Worm (Caenorhabditis elegans): ENCODE data around the gene lgc-4.

Gene lgc-4

DNA sequence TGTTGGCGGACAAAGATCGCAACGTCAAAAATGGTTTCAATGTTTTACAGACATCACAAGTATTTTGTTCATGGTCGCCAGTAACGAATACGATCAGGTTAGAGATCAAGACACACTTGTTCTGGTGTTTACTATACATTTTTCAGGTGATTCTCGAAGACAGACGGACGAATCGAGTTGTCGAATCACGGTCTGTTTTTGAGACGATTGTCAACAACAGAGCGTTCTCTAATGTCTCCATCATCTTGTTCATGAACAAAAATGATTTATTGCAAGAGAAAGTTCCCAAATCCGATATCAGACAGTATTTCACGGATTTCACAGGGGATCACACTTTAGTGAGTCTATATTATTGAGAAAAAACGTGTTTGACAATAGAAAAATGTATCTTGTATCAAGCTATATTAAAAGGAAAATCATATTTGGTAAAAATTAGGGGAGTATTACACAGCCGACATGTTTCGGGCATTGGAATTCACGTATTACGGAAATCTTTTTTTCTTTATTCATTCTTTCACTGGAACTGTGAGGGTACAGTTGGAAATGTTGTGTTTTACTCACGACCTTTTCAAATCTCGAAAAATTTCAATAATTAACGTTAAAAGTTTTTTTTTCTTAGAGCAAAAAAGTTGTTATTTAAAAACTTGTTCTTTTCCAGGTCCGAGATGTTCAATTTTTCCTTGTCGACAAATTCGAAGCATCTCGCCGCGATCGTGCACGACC lies 6.2 kb upstream of the lgc-4 start:
- TF ChIP-seq dao-5 (tag; optimal IDR thresholded peaks at IDR 0.05): no peak
- no peak for TF ChIP-seq him-1 (tag; optimal IDR thresholded peaks at IDR 0.05)
- TF ChIP-seq W03F9.2 (tag; optimal IDR thresholded peaks at IDR 0.05): no peak

DNA sequence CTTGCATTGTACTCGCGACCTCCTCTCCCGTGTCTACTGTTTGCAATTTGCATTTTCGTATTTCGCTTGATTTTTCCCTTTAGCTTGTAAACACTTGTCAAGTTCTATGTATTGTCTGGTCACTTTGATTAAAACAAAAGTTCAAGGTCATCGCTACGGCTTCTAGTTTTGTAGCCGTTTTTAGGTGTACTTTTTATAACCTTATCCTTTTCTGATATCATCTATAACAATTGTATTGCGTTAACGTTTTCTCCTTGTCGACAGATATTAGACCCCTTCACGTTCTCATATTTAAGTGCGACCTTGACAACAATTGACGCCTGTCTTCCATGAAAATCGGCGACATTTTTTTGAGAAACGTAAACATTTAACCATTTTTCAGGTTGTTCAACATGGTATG lies 4.6 kb upstream of the lgc-4 start:
- no peak for TF ChIP-seq dao-5 (tag; optimal IDR thresholded peaks at IDR 0.05)
- no peak for TF ChIP-seq him-1 (tag; optimal IDR thresholded peaks at IDR 0.05)
- no peak for TF ChIP-seq W03F9.2 (tag; optimal IDR thresholded peaks at IDR 0.05)

DNA sequence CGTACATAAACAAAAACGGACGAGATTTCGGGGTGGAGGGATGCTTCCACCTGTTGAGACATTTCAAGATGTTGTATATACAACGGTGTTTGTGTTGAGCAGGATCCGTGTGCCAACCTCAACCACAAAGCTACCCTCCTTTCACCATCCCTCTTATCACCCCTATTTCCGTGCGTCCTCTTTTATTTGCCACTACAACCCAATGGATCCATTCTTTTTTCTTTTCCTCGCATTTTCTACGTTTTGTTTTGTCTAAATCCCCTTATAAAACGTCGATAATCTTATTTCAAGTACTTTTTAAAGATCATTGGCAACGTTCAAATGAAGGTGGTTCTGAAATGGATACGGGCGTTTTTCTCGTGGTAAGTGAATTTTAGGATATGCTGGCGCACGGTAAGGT lies 1.2 kb upstream of the lgc-4 start, which contains the start of gene gpa-12:
Gene gpa-12, plus strand, starts transcription at position 301 of the 400 bp plus-strand sequence.
- TF ChIP-seq dao-5 (tag; optimal IDR thresholded peaks at IDR 0.05) (no peak), him-1 (tag; optimal IDR thresholded peaks at IDR 0.05) (no peak), W03F9.2 (tag; optimal IDR thresholded peaks at IDR 0.05) (no peak)

DNA sequence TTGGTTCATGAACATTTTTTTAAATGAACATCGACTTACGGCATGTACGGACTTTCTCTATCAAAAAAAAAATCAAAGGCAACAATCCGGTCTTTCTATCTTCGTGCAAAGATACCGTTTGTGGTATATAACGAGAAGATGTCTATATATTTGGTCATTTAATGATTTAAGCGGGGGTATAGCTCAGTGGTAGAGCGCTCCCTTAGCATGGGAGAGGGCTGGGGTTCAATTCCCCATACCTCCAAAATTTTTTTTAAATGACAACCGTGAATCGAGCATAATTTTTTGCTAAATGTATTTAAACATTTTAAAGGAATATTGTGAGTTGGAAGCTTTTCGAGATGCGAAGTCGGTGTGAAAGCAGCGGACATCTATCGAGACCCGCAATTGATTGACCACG lies 3.3 kb downstream of the lgc-4 start:
- TF ChIP-seq dao-5 (tag; optimal IDR thresholded peaks at IDR 0.05) (peak; percentile 13), W03F9.2 (tag; optimal IDR thresholded peaks at IDR 0.05) (no peak)

DNA sequence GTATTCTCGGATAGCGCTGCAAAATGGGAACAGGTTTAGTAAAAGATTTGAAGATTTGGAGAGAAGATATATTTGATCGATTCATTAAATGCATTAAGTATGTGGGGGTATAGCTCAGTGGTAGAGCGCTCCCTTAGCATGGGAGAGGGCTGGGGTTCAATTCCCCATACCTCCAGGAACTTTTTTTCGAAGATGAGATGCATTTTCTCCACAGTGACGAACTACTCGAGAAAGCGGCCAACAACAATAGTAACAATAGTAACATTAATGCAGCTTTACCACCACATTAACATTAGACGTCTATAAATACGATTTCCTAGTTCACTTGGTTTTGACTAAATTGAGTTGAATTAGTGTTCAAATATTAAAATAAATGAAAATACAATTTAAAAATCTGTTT lies 4.3 kb downstream of the lgc-4 start:
- TF ChIP-seq dao-5 (tag; optimal IDR thresholded peaks at IDR 0.05) (no peak), him-1 (tag; optimal IDR thresholded peaks at IDR 0.05) (no peak), W03F9.2 (tag; optimal IDR thresholded peaks at IDR 0.05) (no peak)

DNA sequence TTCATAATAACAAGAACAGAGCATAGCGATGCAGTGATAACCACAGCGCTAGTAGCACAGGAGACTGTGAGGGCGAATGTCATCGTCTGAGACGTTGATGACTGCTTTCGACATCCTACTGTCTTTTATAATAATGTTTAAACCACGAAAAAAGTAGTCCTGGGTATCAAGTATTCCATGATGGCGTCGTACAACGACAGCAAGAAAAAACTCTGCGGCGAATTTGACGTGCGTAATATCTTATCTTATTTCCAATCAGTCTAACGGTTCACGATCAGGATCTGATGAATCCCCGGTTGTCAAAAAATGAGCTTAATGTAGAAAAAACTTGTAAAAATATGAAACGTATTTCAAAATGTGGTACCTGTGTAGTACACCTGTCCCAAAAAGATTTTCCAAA lies 7.5 kb downstream of the lgc-4 start, which contains the start of gene col-175:
Gene col-175, minus strand, starts transcription at position 101 of the 400 bp plus-strand sequence.
- TF ChIP-seq dao-5 (tag; optimal IDR thresholded peaks at IDR 0.05) (no peak), W03F9.2 (tag; optimal IDR thresholded peaks at IDR 0.05) (no peak), him-1 (tag; optimal IDR thresholded peaks at IDR 0.05) (no peak)

DNA sequence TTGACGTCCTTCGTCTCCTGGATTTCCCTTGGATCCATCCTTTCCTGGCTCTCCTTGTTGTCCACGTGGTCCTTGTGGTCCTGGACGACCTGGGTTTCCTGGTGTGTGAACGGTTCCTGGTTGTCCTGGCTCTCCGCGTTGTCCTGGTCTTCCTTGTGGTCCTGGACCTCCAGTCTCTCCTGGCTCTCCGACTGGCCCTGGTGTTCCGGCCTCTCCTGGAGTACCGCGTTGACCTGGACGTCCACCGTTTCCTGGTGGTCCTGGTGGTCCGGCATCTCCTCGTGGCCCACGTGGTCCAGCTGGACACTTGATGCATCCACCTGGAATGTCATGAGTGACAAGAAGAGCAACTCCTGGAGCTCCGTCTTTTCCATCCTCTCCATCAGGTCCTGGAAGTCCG lies 8.2 kb downstream of the lgc-4 start:
- no peak for TF ChIP-seq dao-5 (tag; optimal IDR thresholded peaks at IDR 0.05)
- no peak for TF ChIP-seq him-1 (tag; optimal IDR thresholded peaks at IDR 0.05)
- no peak for TF ChIP-seq W03F9.2 (tag; optimal IDR thresholded peaks at IDR 0.05)

DNA sequence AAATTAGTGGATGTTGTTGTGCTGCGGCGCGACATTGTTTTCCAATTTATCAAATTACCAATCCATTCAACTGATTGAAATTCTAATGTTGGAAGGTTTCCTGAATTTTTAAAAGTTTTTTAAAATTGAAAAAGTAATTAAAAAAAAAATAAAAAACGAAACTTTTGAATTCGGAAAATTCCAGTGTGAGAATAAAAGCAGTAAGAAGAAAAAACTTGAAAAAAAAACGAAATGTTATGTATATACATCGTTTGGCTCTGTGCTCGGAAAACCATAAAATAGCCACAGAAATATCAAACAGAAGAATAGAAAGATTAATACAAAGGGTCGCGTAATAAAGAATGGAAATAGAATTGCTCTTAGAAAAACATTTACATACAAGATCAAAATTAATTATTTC lies 10.0 kb downstream of the lgc-4 start, which contains the start of gene vav-1:
Gene vav-1, minus strand, starts transcription at position 101 of the 400 bp plus-strand sequence.
- TF ChIP-seq dao-5 (tag; optimal IDR thresholded peaks at IDR 0.05) (no peak), him-1 (tag; optimal IDR thresholded peaks at IDR 0.05) (no peak)

DNA sequence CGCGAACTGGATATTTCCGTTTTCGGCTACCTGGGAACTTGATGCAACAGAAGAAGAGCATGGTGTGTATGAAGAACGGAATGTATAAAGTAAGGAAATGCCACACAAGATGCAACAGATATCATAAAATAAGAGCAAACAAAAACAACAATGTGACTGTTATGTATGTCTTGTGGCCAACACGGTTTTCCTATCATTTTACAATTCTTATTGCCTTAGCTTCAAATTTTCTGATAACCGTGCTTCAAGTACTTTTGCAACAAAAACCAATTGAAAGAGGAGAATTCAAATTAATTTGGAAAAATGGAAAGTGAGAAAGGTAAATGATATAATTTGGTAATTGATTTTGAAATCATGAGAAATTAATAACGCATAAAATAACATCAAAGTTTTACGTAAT lies 10.5 kb downstream of the lgc-4 start:
- TF ChIP-seq dao-5 (tag; optimal IDR thresholded peaks at IDR 0.05) (no peak), W03F9.2 (tag; optimal IDR thresholded peaks at IDR 0.05) (no peak), him-1 (tag; optimal IDR thresholded peaks at IDR 0.05) (no peak)

DNA sequence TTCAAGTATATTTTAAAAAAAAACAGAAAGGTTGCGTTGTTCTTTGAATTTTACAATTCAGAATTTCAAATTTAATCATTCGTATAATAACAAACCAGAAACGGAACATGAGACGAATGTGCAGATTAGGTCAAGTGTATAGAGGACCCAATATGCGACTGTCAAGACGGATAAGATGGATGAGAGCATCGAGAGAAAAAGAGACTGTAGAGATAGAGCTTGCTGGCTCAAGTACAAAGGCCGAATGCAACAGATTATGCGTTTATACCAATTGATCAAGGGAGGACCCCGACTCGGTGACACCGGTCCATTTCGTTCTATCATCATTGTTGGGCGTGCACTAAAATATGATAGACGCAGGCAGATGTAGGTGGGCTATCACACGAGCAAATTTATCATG lies 11.7 kb downstream of the lgc-4 start:
- TF ChIP-seq W03F9.2 (tag; optimal IDR thresholded peaks at IDR 0.05) (no peak), dao-5 (tag; optimal IDR thresholded peaks at IDR 0.05) (no peak), him-1 (tag; optimal IDR thresholded peaks at IDR 0.05) (no peak)

DNA sequence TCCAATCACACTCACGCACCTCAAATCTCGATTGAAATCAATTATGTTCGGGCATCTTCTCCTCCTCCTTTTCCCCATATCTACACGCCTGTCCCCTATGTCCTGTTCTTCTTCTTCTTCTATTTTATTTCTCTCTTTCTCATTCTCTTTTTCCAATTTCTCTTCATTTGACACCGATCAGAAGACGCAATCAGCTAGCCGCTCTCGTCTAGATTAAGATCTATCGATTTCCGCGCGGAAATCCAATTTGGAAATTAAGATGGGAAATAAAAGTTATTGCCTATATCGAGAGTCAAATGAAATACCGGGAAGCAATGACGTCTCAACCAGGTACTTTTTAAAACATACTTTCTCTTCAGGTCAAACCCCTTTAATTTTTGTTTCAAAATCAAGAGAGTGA lies 13.6 kb downstream of the lgc-4 start:
- TF ChIP-seq W03F9.2 (tag; optimal IDR thresholded peaks at IDR 0.05): no peak
- TF ChIP-seq him-1 (tag; optimal IDR thresholded peaks at IDR 0.05): no peak
- no peak for TF ChIP-seq dao-5 (tag; optimal IDR thresholded peaks at IDR 0.05)

DNA sequence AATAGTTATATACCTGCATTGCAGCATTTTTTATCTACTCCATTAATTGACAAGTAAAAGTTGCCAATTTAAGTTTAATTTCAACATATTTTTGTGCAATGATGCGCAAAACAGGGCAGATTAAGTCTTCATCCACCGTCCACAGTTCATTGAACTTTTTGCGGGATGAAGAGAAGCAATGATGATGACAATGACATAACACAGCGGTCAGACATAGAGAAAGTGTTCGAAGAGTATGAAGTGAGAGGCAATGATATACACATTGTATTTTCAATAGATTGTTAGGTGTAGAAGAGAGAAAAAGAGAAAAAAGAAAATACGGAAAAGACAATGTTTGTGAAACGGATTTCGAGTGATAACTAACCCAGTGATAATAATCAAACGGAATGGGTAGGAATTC lies 15.1 kb downstream of the lgc-4 start:
- TF ChIP-seq dao-5 (tag; optimal IDR thresholded peaks at IDR 0.05) (no peak), him-1 (tag; optimal IDR thresholded peaks at IDR 0.05) (no peak), W03F9.2 (tag; optimal IDR thresholded peaks at IDR 0.05) (no peak)

DNA sequence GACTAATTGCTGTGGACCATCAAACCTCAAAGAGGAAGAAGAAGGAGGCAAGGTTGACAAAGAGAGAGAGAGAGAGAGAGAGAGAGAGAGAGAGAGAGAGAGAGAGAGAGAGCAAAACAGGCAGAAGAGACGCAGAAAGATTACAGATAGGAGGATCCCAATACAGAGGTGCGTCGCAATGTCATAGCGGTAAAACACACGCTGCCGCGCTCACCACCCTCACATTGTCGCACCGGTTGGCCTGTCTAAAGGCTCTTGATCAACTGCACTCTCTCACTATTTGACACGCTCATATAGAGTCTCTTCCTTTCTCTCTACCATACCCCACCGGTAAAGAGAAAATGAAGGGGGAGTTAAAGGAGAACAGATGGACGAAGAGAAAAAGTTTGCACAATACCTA lies 16.8 kb downstream of the lgc-4 start:
- TF ChIP-seq dao-5 (tag; optimal IDR thresholded peaks at IDR 0.05) (no peak), him-1 (tag; optimal IDR thresholded peaks at IDR 0.05) (no peak), W03F9.2 (tag; optimal IDR thresholded peaks at IDR 0.05) (no peak)

DNA sequence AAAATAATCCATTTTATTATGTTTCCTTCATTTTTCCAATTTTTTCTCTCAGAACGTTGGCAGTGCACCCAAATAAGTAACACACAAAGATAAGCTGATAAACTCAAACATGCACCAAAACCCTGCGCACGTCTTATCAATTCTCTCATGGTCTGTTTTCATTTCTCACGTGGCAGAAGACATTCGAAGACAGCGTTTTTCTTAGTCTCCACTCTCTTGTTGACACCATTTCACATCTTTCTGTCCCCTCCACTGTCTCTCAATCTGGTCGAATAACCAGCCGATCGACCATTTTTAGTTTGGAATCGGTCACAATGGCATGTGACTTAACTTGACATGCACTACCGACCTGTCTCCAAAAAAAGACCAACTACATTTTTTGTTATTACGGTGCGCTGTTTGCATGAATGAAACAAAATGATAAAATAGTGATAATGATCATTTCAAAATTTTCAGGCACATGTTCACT lies 28.1 kb downstream of the lgc-4 start, which contains the start of gene C35B8.3:
Gene C35B8.3, plus strand, starts transcription at position 51 of the 469 bp plus-strand sequence.
- no peak for TF ChIP-seq dao-5 (tag; optimal IDR thresholded peaks at IDR 0.05)
- TF ChIP-seq him-1 (tag; optimal IDR thresholded peaks at IDR 0.05): no peak
- no peak for TF ChIP-seq W03F9.2 (tag; optimal IDR thresholded peaks at IDR 0.05)

DNA sequence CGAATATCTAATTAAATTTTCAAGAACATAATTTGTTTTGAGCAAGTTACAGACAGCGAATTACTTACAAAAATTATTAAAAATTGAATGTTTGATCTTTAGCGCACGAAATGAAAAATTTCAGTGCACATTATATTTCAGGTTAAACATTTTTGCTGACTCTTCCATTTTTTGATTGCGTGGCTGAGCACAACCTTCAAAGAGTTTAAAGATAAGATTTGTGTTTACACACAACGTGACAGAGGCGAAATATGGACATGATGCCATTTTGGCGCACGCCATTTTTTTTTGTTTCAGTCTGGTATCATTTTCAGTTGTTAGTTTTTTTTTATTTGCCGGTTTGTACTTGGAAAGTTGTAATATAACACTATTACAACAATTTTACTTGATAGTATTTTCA lies 29.3 kb downstream of the lgc-4 start:
- no peak for TF ChIP-seq dao-5 (tag; optimal IDR thresholded peaks at IDR 0.05)
- TF ChIP-seq W03F9.2 (tag; optimal IDR thresholded peaks at IDR 0.05): no peak

All from whole organism, L4/young adult.